Comparison of ENCODE assay signal across 5 fruit fly cellular contexts in genomic region chr3L:7347984-7348631, dm6.
A peak's percentile ranks its signal among the peaks of the same experiment; 100 is the strongest.
TF ChIP-seq lines count a peak whose summit lies in the region.

TSS of gene Srp19 (minus strand) at chr3L:7348034.
TSS of gene qm (plus strand) at chr3L:7348313.

- no peak for TF ChIP-seq CTCF in whole organism, embryonic (GFP tag; optimal IDR thresholded peaks at IDR 0.05; lab: Kevin White, UChicago)

TF ChIP-seq in whole organism, adult, 20 proteins besides CTCF, POLR2A, EP300 and RAD21:
- TF ChIP-seq CG12768 (GFP tag; optimal IDR thresholded peaks at IDR 0.05; lab: Kevin White, UChicago), result peak; percentile 43
- TF ChIP-seq CG7101 (tag; optimal IDR thresholded peaks at IDR 0.05; lab: Kevin White, UChicago), result peak; percentile 49
- TF ChIP-seq CG11617 (GFP tag; optimal IDR thresholded peaks at IDR 0.05; lab: Kevin White, UChicago), result peak; percentile 29
- TF ChIP-seq tj (GFP tag; optimal IDR thresholded peaks at IDR 0.05; lab: Kevin White, UChicago), result peak; percentile 19
- TF ChIP-seq CG14711 (tag; optimal IDR thresholded peaks at IDR 0.05; lab: Kevin White, UChicago), result peak; percentile 43
- peak; percentile 67 for TF ChIP-seq bab1 (GFP tag; optimal IDR thresholded peaks at IDR 0.05; lab: Kevin White, UChicago)
- no peak for TF ChIP-seq CG1620 (GFP tag; optimal IDR thresholded peaks at IDR 0.05; lab: Kevin White, UChicago)
- TF ChIP-seq ovo (GFP tag; optimal IDR thresholded peaks at IDR 0.05; lab: Kevin White, UChicago), result peak; percentile 5
- TF ChIP-seq CG7045 (GFP tag; optimal IDR thresholded peaks at IDR 0.05; lab: Kevin White, UChicago), result no peak
- peak; percentile 26 for TF ChIP-seq CG33017 (tag; optimal IDR thresholded peaks at IDR 0.05; lab: Kevin White, UChicago)
- peak; percentile 58 for TF ChIP-seq Mnt (GFP tag; optimal IDR thresholded peaks at IDR 0.05; lab: Kevin White, UChicago)

TF ChIP-seq in whole organism, embryonic, 481 proteins besides CTCF, POLR2A, EP300 and RAD21 (continues in another document):
- TF ChIP-seq CG7839 (tag; optimal IDR thresholded peaks at IDR 0.05; lab: Kevin White, UChicago) (peak; percentile 51), TFAM (GFP tag; optimal IDR thresholded peaks at IDR 0.05; lab: Kevin White, UChicago) (no peak), MTF-1 (GFP tag; optimal IDR thresholded peaks at IDR 0.05; lab: Kevin White, UChicago; ENCODE audit: borderline replicate concordance) (no peak), trh (GFP tag; optimal IDR thresholded peaks at IDR 0.05; lab: Kevin White, UChicago) (no peak), CG2889 (GFP tag; IDR thresholded peaks at IDR 0.05; lab: Robert Waterston, UW) (no peak), aop (GFP tag; IDR thresholded peaks at IDR 0.05; lab: Robert Waterston, UW) (peak; percentile 53; the same call in 1 of the 2 replicates), CG4617 (GFP tag; optimal IDR thresholded peaks at IDR 0.05; lab: Kevin White, UChicago; ENCODE audit: borderline replicate concordance) (peak; percentile 19), grau (tag; optimal IDR thresholded peaks at IDR 0.05; lab: Kevin White, UChicago) (peak; percentile 20), chn (GFP tag; optimal IDR thresholded peaks at IDR 0.05; lab: Kevin White, UChicago) (peak; percentile 44), abd-A (tag; optimal IDR thresholded peaks at IDR 0.05; lab: Kevin White, UChicago) (no peak), CG10366 (GFP tag; IDR thresholded peaks at IDR 0.05; lab: Robert Waterston, UW) (no peak; the same call in 1 of the 2 replicates), sob (GFP tag; IDR thresholded peaks at IDR 0.05; lab: Robert Waterston, UW) (peak; percentile 59), zfh1 (GFP tag; IDR thresholded peaks at IDR 0.05; lab: Robert Waterston, UW) (peak; percentile 58; the same call in 2 of the 3 replicates), CG12219 (GFP tag; optimal IDR thresholded peaks at IDR 0.05; lab: Kevin White, UChicago) (no peak), Jarid2 (GFP tag; optimal IDR thresholded peaks at IDR 0.05; lab: Kevin White, UChicago) (peak; percentile 86), CG12299 (tag; optimal IDR thresholded peaks at IDR 0.05; lab: Kevin White, UChicago) (peak; percentile 38), Ada2b (GFP tag; IDR thresholded peaks at IDR 0.05; lab: Robert Waterston, UW) (peak; percentile 31; the same call in 1 of the 2 replicates), CG12391 (tag; optimal IDR thresholded peaks at IDR 0.05; lab: Kevin White, UChicago) (peak; percentile 70), odd (GFP tag; optimal IDR thresholded peaks at IDR 0.05; lab: Kevin White, UChicago) (peak; percentile 6)

TF ChIP-seq in whole organism, prepupa, 60 proteins besides CTCF, POLR2A, EP300 and RAD21 (continues in another document):
- peak; percentile 37 for TF ChIP-seq dsx (GFP tag; optimal IDR thresholded peaks at IDR 0.05; lab: Kevin White, UChicago; ENCODE audit: poor library complexity, severe bottlenecking)
- TF ChIP-seq Eip93F (GFP tag; optimal IDR thresholded peaks at IDR 0.05; lab: Kevin White, UChicago), result peak; percentile 63
- peak; percentile 52; the same call in 1 of the 3 replicates for TF ChIP-seq CG8119 (GFP tag; IDR thresholded peaks at IDR 0.05; lab: Robert Waterston, UW)
- peak; percentile 35 for TF ChIP-seq CG1621 (tag; optimal IDR thresholded peaks at IDR 0.05; lab: Kevin White, UChicago)
- TF ChIP-seq Eip78C (GFP tag; lab: Kevin White, UChicago), result peak; percentile 52
- no peak for TF ChIP-seq Gug (GFP tag; IDR thresholded peaks at IDR 0.05; lab: Robert Waterston, UW)
- TF ChIP-seq CG10631 (GFP tag; optimal IDR thresholded peaks at IDR 0.05; lab: Kevin White, UChicago), result peak; percentile 60
- TF ChIP-seq CG3919 (GFP tag; optimal IDR thresholded peaks at IDR 0.05; lab: Kevin White, UChicago), result peak; percentile 38
- peak; percentile 5 for TF ChIP-seq CG6792 (GFP tag; optimal IDR thresholded peaks at IDR 0.05; lab: Kevin White, UChicago)
- peak; percentile 31 for TF ChIP-seq Hr39 (GFP tag; optimal IDR thresholded peaks at IDR 0.05; lab: Kevin White, UChicago)
- TF ChIP-seq CG3032 (tag; optimal IDR thresholded peaks at IDR 0.05; lab: Kevin White, UChicago), result peak; percentile 33
- no peak for TF ChIP-seq CG8319 (GFP tag; optimal IDR thresholded peaks at IDR 0.05; lab: Kevin White, UChicago)
- peak; percentile 66 for TF ChIP-seq lz (GFP tag; optimal IDR thresholded peaks at IDR 0.05; lab: Kevin White, UChicago)
- no peak for TF ChIP-seq net (GFP tag; optimal IDR thresholded peaks at IDR 0.05; lab: Kevin White, UChicago)
- TF ChIP-seq Eip75B (GFP tag; optimal IDR thresholded peaks at IDR 0.05; lab: Kevin White, UChicago), result peak; percentile 54
- peak; percentile 23 for TF ChIP-seq cyc (GFP tag; optimal IDR thresholded peaks at IDR 0.05; lab: Kevin White, UChicago)
- TF ChIP-seq esn (GFP tag; optimal IDR thresholded peaks at IDR 0.05; lab: Kevin White, UChicago), result peak; percentile 66
- TF ChIP-seq Ets96B (tag; optimal IDR thresholded peaks at IDR 0.05; lab: Kevin White, UChicago), result no peak
- no peak for TF ChIP-seq CG34406 (GFP tag; optimal IDR thresholded peaks at IDR 0.05; lab: Kevin White, UChicago)
- peak; percentile 33 for TF ChIP-seq CG9139 (GFP tag; optimal IDR thresholded peaks at IDR 0.05; lab: Kevin White, UChicago)
- TF ChIP-seq pdm3 (GFP tag; optimal IDR thresholded peaks at IDR 0.05; lab: Kevin White, UChicago), result no peak

TF ChIP-seq in whole organism, pupa, 21 proteins besides CTCF, POLR2A, EP300 and RAD21:
- TF ChIP-seq CG14655 (GFP tag; optimal IDR thresholded peaks at IDR 0.05; lab: Kevin White, UChicago) (no peak), CG15710 (tag; optimal IDR thresholded peaks at IDR 0.05; lab: Kevin White, UChicago) (peak; percentile 11), CG9948 (tag; optimal IDR thresholded peaks at IDR 0.05; lab: Kevin White, UChicago) (no peak), CG4496 (GFP tag; IDR thresholded peaks at IDR 0.05; lab: Robert Waterston, UW) (peak; percentile 59; the same call in 1 of the 3 replicates), gl (tag; optimal IDR thresholded peaks at IDR 0.05; lab: Kevin White, UChicago) (peak; percentile 20), CG12605 (GFP tag; IDR thresholded peaks at IDR 0.05; lab: Robert Waterston, UW) (peak; percentile 64), CG13204 (GFP tag; optimal IDR thresholded peaks at IDR 0.05; lab: Kevin White, UChicago) (peak; percentile 61), Ets98B (GFP tag; IDR thresholded peaks at IDR 0.05; lab: Robert Waterston, UW) (peak; percentile 43; the same call in 1 of the 2 replicates), D1 (tag; optimal IDR thresholded peaks at IDR 0.05; lab: Kevin White, UChicago) (no peak), fd96Ca (GFP tag; IDR thresholded peaks at IDR 0.05; lab: Robert Waterston, UW) (peak; percentile 27; the same call in 2 of the 3 replicates), EcR (GFP tag; optimal IDR thresholded peaks at IDR 0.05; lab: Kevin White, UChicago) (peak; percentile 44), CG8159 (tag; optimal IDR thresholded peaks at IDR 0.05; lab: Kevin White, UChicago) (no peak), CG32121 (GFP tag; IDR thresholded peaks at IDR 0.05; lab: Robert Waterston, UW) (peak; percentile 25; the same call in 1 of the 2 replicates), Pif1A (GFP tag; optimal IDR thresholded peaks at IDR 0.05; lab: Kevin White, UChicago) (no peak)
TF ChIP-seq in whole organism, pupa: peak in this region for 9.

TF ChIP-seq in whole organism, wandering third instar larva, 38 proteins besides CTCF, POLR2A, EP300 and RAD21:
- TF ChIP-seq lola (GFP tag; optimal IDR thresholded peaks at IDR 0.05; lab: Kevin White, UChicago) (no peak), dl (GFP tag; optimal IDR thresholded peaks at IDR 0.05; lab: Kevin White, UChicago; ENCODE audit: insufficient read depth in 1 of 2, partially characterized antibody in 2 of 2) (no peak), woc (GFP tag; optimal IDR thresholded peaks at IDR 0.05; lab: Kevin White, UChicago) (peak; percentile 82), Mio (GFP tag; optimal IDR thresholded peaks at IDR 0.05; lab: Kevin White, UChicago) (no peak), dsf (GFP tag; optimal IDR thresholded peaks at IDR 0.05; lab: Kevin White, UChicago; ENCODE audit: borderline replicate concordance) (no peak), foxo (GFP tag; optimal IDR thresholded peaks at IDR 0.05; lab: Kevin White, UChicago) (peak in 1 of 2 experiments; percentile 77), Hnf4 (GFP tag; optimal IDR thresholded peaks at IDR 0.05; lab: Kevin White, UChicago) (peak; percentile 69), rgr (GFP tag; optimal IDR thresholded peaks at IDR 0.05; lab: Kevin White, UChicago) (peak; percentile 23), Rel (GFP tag; optimal IDR thresholded peaks at IDR 0.05; lab: Kevin White, UChicago) (no peak), Rel (tag; optimal IDR thresholded peaks at IDR 0.05; lab: Kevin White, UChicago) (peak; percentile 90), Hr78 (GFP tag; optimal IDR thresholded peaks at IDR 0.05; lab: Kevin White, UChicago) (no peak), Sp1 (GFP tag; optimal IDR thresholded peaks at IDR 0.05; lab: Kevin White, UChicago) (peak; percentile 55), br (GFP tag; optimal IDR thresholded peaks at IDR 0.05; lab: Kevin White, UChicago) (peak; percentile 50), Myc (optimal IDR thresholded peaks at IDR 0.05; lab: Kevin White, UChicago) (peak; percentile 87), OdsH (GFP tag; optimal IDR thresholded peaks at IDR 0.05; lab: Kevin White, UChicago) (peak; percentile 12), psq (GFP tag; optimal IDR thresholded peaks at IDR 0.05; lab: Kevin White, UChicago) (no peak), jim (GFP tag; optimal IDR thresholded peaks at IDR 0.05; lab: Kevin White, UChicago) (peak; percentile 7), sv (GFP tag; optimal IDR thresholded peaks at IDR 0.05; lab: Kevin White, UChicago) (peak; percentile 25), Jra (GFP tag; optimal IDR thresholded peaks at IDR 0.05; lab: Kevin White, UChicago) (peak; percentile 66), ey (GFP tag; optimal IDR thresholded peaks at IDR 0.05; lab: Kevin White, UChicago) (peak; percentile 42), h (GFP tag; optimal IDR thresholded peaks at IDR 0.05; lab: Kevin White, UChicago) (peak; percentile 69), HLH106 (tag; optimal IDR thresholded peaks at IDR 0.05; lab: Kevin White, UChicago) (peak; percentile 24), Dif (GFP tag; optimal IDR thresholded peaks at IDR 0.05; lab: Kevin White, UChicago; ENCODE audit: partially characterized antibody) (peak; percentile 23), fru (GFP tag; optimal IDR thresholded peaks at IDR 0.05; lab: Kevin White, UChicago) (peak; percentile 63), CG9705 (GFP tag; optimal IDR thresholded peaks at IDR 0.05; lab: Kevin White, UChicago) (peak; percentile 14)
